Worm (Caenorhabditis elegans) whole organism, L4/young adult: Measurements from ENCODE around the gene nhr-3.

ENCODE experiments used
- W03F9.2 ChIP-seq: fragments of 150-350 bp; optimal IDR thresholded peaks from 2 replicates; lab custom pipeline; 2014; ENCODE audit warnings: missing biosample characterization, missing genetic modification characterization
- dao-5 ChIP-seq: sonication (generic microtip); optimal IDR thresholded peaks from 2 replicates; lab custom pipeline; 2016; ENCODE audit warnings: missing genotype, missing genetic modification characterization, moderate library complexity, missing compliant biosample characterization
- him-1 ChIP-seq: sonication (generic microtip); optimal IDR thresholded peaks from 2 replicates; lab custom pipeline; 2016; ENCODE audit warnings: missing genotype, missing genetic modification reagents, missing genetic modification characterization, missing compliant biosample characterization

Gene nhr-3

ce11 chrX:14560297-14560680, 2.0 kb downstream of the nhr-3 start:
- TF ChIP-seq W03F9.2 = peak; percentile 78
- peak; percentile 61 for TF ChIP-seq him-1 (tag; lab: Kevin White, UChicago)
- no peak for TF ChIP-seq dao-5 (tag; lab: Kevin White, UChicago)

- TF ChIP-seq W03F9.2 (no peak), him-1 (tag; lab: Kevin White, UChicago) (no peak), dao-5 (tag; lab: Kevin White, UChicago) (no peak)
These were observed 3.2 kb downstream of the nhr-3 start for ce11 chrX:14561416-14561973.

- TF ChIP-seq W03F9.2 (no peak), him-1 (tag; lab: Kevin White, UChicago) (no peak), dao-5 (tag; lab: Kevin White, UChicago) (no peak)
These were observed 4.2 kb downstream of the nhr-3 start for ce11 chrX:14562286-14563086.

ce11 chrX:14563818-14564217, 5.5 kb downstream of the nhr-3 start:
- TF ChIP-seq him-1 (tag; lab: Kevin White, UChicago) (no peak), W03F9.2 (no peak), dao-5 (tag; lab: Kevin White, UChicago) (no peak)

ce11 chrX:14565245-14565644, 6.9 kb downstream of the nhr-3 start:
- TF ChIP-seq dao-5 (tag; lab: Kevin White, UChicago) (no peak), him-1 (tag; lab: Kevin White, UChicago) (no peak), W03F9.2 (no peak)

ce11 chrX:14566047-14566446, 7.7 kb downstream of the nhr-3 start:
- TF ChIP-seq W03F9.2 (no peak), him-1 (tag; lab: Kevin White, UChicago) (no peak), dao-5 (tag; lab: Kevin White, UChicago) (no peak)

- TF ChIP-seq dao-5 (tag; lab: Kevin White, UChicago) (no peak), W03F9.2 (no peak), him-1 (tag; lab: Kevin White, UChicago) (no peak)
These were observed 10.0 kb downstream of the nhr-3 start for ce11 chrX:14568258-14568763.

- no peak for TF ChIP-seq W03F9.2
- no peak for TF ChIP-seq him-1 (tag; lab: Kevin White, UChicago)
- no peak for TF ChIP-seq dao-5 (tag; lab: Kevin White, UChicago)
These were observed 13.0 kb downstream of the nhr-3 start for ce11 chrX:14571277-14571676.

- TF ChIP-seq W03F9.2 (no peak), him-1 (tag; lab: Kevin White, UChicago) (no peak), dao-5 (tag; lab: Kevin White, UChicago) (no peak)
These were observed 14.1 kb downstream of the nhr-3 start, which contains the start of gene lron-1 for ce11 chrX:14572419-14572818. Gene lron-1 (plus strand): TSS chrX:14572719.

ce11 chrX:14575920-14576319, 17.6 kb downstream of the nhr-3 start:
- TF ChIP-seq dao-5 (tag; lab: Kevin White, UChicago) = no peak
- TF ChIP-seq him-1 (tag; lab: Kevin White, UChicago) = no peak
- TF ChIP-seq W03F9.2 = no peak

ce11 chrX:14577579-14578127, 19.3 kb downstream of the nhr-3 start, which contains the start of gene let-4:
Gene let-4 (plus strand): TSS chrX:14577935.
- TF ChIP-seq dao-5 (tag; lab: Kevin White, UChicago) = no peak
- TF ChIP-seq him-1 (tag; lab: Kevin White, UChicago) = no peak
- TF ChIP-seq W03F9.2 = no peak

ce11 chrX:14580853-14581252, 22.5 kb downstream of the nhr-3 start:
- TF ChIP-seq him-1 (tag; lab: Kevin White, UChicago) (no peak), dao-5 (tag; lab: Kevin White, UChicago) (no peak), W03F9.2 (no peak)

- no peak for TF ChIP-seq dao-5 (tag; lab: Kevin White, UChicago)
- no peak for TF ChIP-seq him-1 (tag; lab: Kevin White, UChicago)
- TF ChIP-seq W03F9.2 = no peak
These were observed 23.1 kb downstream of the nhr-3 start, which contains the start of gene sym-1 for ce11 chrX:14581429-14581828. Gene sym-1 (plus strand): TSS chrX:14581622.

ce11 chrX:14584335-14584734, 26.0 kb downstream of the nhr-3 start:
- TF ChIP-seq dao-5 (tag; lab: Kevin White, UChicago) = no peak
- TF ChIP-seq W03F9.2 = no peak
- TF ChIP-seq him-1 (tag; lab: Kevin White, UChicago) = no peak
